Worm (Caenorhabditis elegans): ENCODE measurements around the gene pacl-1.

pacl-1 gene

DNA sequence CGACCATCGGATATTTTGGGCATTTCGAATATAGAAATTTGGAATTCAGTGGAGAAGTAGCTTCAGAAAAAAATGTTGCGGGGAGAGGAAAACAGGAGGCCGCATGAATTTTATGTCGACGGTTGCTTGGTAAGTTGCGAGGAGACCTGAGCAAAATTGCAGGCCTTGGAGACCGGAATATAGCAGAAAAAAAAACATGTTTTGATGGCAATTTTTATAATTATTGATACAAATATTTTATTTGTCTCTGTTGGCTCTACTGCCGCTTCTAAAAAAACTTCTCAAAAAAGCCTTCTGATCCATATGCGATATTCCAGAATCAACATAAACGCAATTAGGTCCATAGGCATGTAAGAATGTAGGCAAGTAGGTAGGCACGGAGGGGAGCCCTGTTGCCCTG is at the start of gene pacl-1:
Gene pacl-1, minus strand, starts transcription at position 101 of the 400 bp plus-strand sequence.
- TF ChIP-seq Y67H2A.10 (GFP tag; conservative IDR thresholded peaks at IDR 0.05): no peak
- TF ChIP-seq T26A5.8 (tag; optimal IDR thresholded peaks at IDR 0.05): no peak
- TF ChIP-seq ceh-91 (GFP tag; IDR thresholded peaks at IDR 0.05): no peak
- TF ChIP-seq die-1 (tag; optimal IDR thresholded peaks at IDR 0.05): no peak
- TF ChIP-seq rec-8 (tag; optimal IDR thresholded peaks at IDR 0.05): no peak
- no peak for TF ChIP-seq repo-1 (tag; optimal IDR thresholded peaks at IDR 0.05)
- no peak for TF ChIP-seq ceh-40 (GFP tag; IDR thresholded peaks at IDR 0.05)
- TF ChIP-seq madf-10 (tag; optimal IDR thresholded peaks at IDR 0.05): no peak
- no peak for TF ChIP-seq zfh-2 (GFP tag; conservative IDR thresholded peaks at IDR 0.05)
- TF ChIP-seq hlh-12 (tag; optimal IDR thresholded peaks at IDR 0.05): no peak
- TF ChIP-seq F57C9.4 (tag; optimal IDR thresholded peaks at IDR 0.05): no peak
- no peak for TF ChIP-seq tlf-1 (GFP tag; optimal IDR thresholded peaks at IDR 0.05)
- TF ChIP-seq pha-4 (tag; optimal IDR thresholded peaks at IDR 0.05): no peak
- TF ChIP-seq bed-1 (GFP tag; IDR thresholded peaks at IDR 0.05): no peak

DNA sequence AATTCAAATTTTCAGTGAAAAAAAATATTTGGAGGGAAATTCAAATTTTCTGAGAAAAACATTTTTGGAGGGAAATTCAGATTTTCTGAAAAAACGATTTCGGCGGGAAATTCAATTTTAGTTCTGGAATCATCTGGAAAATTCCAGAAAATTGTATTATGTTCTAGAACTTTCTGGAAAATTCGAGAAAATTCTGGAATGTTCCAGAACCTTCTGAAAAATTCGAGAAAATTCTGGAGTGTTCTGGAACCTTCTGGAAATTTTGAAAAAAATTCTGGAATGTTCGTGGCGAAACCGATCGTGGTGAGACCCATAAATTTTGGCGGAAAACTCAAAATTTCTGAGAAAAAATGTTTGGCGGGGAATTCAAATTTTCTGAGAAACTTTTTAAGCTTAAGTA is 46.9 kb upstream of the pacl-1 start:
- TF ChIP-seq hsf-1 (GFP tag; IDR thresholded peaks at IDR 0.05): peak; percentile 91
- TF ChIP-seq nhr-80 (tag; optimal IDR thresholded peaks at IDR 0.05): no peak

DNA sequence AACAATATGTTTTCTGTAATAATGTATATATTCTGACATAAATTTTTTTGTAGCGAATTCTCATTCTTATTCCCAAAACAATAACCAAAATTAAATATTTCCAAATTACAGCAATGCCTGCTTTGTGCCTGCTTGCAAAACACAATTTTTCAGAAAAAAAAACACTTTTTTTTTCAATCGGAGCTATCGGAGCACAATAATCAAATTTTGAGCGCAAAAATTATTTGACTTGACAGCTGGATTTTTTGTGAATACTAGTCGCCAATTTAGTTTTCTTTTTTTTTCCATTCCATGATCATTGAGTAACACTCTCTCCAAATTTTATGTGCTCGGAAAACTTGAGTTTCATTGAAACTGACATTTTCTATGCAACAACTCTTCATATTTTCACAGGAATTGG is 42.0 kb upstream of the pacl-1 start, which contains the start of gene srh-180:
Gene srh-180, plus strand, starts transcription at position 301 of the 400 bp plus-strand sequence.
- TF ChIP-seq Y53F4B.3 (GFP tag; IDR thresholded peaks at IDR 0.05): no peak
- TF ChIP-seq F49E8.2 (tag; optimal IDR thresholded peaks at IDR 0.05; ENCODE audit: insufficient read depth): no peak

ce11 chrV:16315004-16315403 is 39.8 kb upstream of the pacl-1 start, which contains the start of gene str-214:
Gene str-214, plus strand, starts transcription at chrV:16315304.
- TF ChIP-seq Y53G8AR.9 (GFP tag; conservative IDR thresholded peaks at IDR 0.05) (no peak), dpl-1 (GFP tag; optimal IDR thresholded peaks at IDR 0.05) (no peak), pbrm-1 (GFP tag; IDR thresholded peaks at IDR 0.05) (no peak), bed-1 (GFP tag; IDR thresholded peaks at IDR 0.05) (no peak), fkh-3 (tag; optimal IDR thresholded peaks at IDR 0.05) (no peak), ceh-79 (tag; optimal IDR thresholded peaks at IDR 0.05) (no peak), nhr-27 (tag; optimal IDR thresholded peaks at IDR 0.05) (no peak), rpc-1 (optimal IDR thresholded peaks at IDR 0.05) (no peak), rpc-1 (tag; optimal IDR thresholded peaks at IDR 0.05) (no peak), lin-40 (tag; optimal IDR thresholded peaks at IDR 0.05) (no peak), B0336.3 (GFP tag; IDR thresholded peaks at IDR 0.05) (no peak), madf-6 (GFP tag; IDR thresholded peaks at IDR 0.05) (no peak), ztf-26 (tag; optimal IDR thresholded peaks at IDR 0.05) (no peak), ceh-58 (GFP tag; IDR thresholded peaks at IDR 0.05) (no peak), lsl-1 (GFP tag; optimal IDR thresholded peaks at IDR 0.05) (no peak), F57C9.4 (tag; optimal IDR thresholded peaks at IDR 0.05) (no peak), lin-54 (GFP tag; optimal IDR thresholded peaks at IDR 0.05) (no peak), T26A5.8 (tag; optimal IDR thresholded peaks at IDR 0.05) (no peak), snpc-3.4 (tag; optimal IDR thresholded peaks at IDR 0.05) (no peak)

- TF ChIP-seq dpff-1 (tag; optimal IDR thresholded peaks at IDR 0.05) (no peak), cebp-1 (GFP tag; IDR thresholded peaks at IDR 0.05) (no peak), cebp-1 (tag; optimal IDR thresholded peaks at IDR 0.05) (peak; percentile 85)
Observed at ce11 chrV:16309523-16309922, 34.3 kb upstream of the pacl-1 start, which contains the start of gene oac-7. Gene oac-7, plus strand, starts transcription at chrV:16309805.

All from whole organism, young adult.